Worm (Caenorhabditis elegans) whole organism, L3 larva: ENCODE data around the gene scl-10.

ENCODE experiments used
- ZK546.5 ChIP-seq: sonication (generic microtip); optimal IDR thresholded peaks from 2 replicates; lab custom pipeline; 2017; ENCODE audit warnings: missing biosample characterization, missing genetic modification characterization
- ama-1 ChIP-seq: fragments of 150-350 bp; optimal IDR thresholded peaks from 2 replicates; lab custom pipeline; 2018
- ceh-28 ChIP-seq: fragments of 150-350 bp; optimal IDR thresholded peaks from 2 replicates; lab custom pipeline; 2014; ENCODE audit warnings: missing biosample characterization, missing genetic modification reagents, missing genetic modification characterization
- ceh-82 ChIP-seq: fragments of 150-350 bp; optimal IDR thresholded peaks from 2 replicates; lab custom pipeline; 2014; ENCODE audit warnings: missing biosample characterization, missing genetic modification characterization
- ceh-9 ChIP-seq: sonication (generic microtip); optimal IDR thresholded peaks from 2 replicates; lab custom pipeline; 2018; ENCODE audit warnings: missing biosample characterization, missing genetic modification characterization
- daf-12 ChIP-seq: fragments of 150-350 bp; optimal IDR thresholded peaks from 2 replicates; lab custom pipeline; 2014; ENCODE audit warnings: missing biosample characterization, missing genetic modification reagents, missing genetic modification characterization
- egl-27 ChIP-seq: sonication (generic microtip); optimal IDR thresholded peaks from 4 replicates; lab custom pipeline; 2017; ENCODE audit warnings: missing biosample characterization, missing genetic modification reagents, missing genetic modification characterization
- elt-2 ChIP-seq: sonication (generic microtip); optimal IDR thresholded peaks from 2 replicates; lab custom pipeline; 2016; ENCODE audit warnings: missing genetic modification reagents, mild to moderate bottlenecking, missing genetic modification characterization, missing compliant biosample characterization
- elt-3 ChIP-seq, 3 experiments: fragments of 150-350 bp in 1 of 3; sonication (generic microtip) in 2 of 3; optimal IDR thresholded peaks; 2 replicates in 2 of 3; 4 replicates in 1 of 3; lab custom pipeline; 2014 to 2017; ENCODE audit warnings: missing biosample characterization in 3 of 3, missing genetic modification characterization in 3 of 3
- eor-1 ChIP-seq, 2 experiments: fragments of 150-350 bp; optimal IDR thresholded peaks; 2 replicates each; lab custom pipeline; 2014 to 2018; ENCODE audit warnings: missing biosample characterization in 2 of 2, missing genetic modification characterization in 2 of 2
- fkh-2 ChIP-seq: fragments of 150-350 bp; optimal IDR thresholded peaks from 2 replicates; lab custom pipeline; 2014; ENCODE audit warnings: missing biosample characterization, missing genetic modification reagents, missing genetic modification characterization
- fos-1 ChIP-seq: fragments of 150-350 bp; optimal IDR thresholded peaks from 2 replicates; lab custom pipeline; 2014; ENCODE audit warnings: missing biosample characterization, missing genetic modification characterization
- hmg-11 ChIP-seq: sonication (generic microtip); optimal IDR thresholded peaks from 2 replicates; lab custom pipeline; 2016; ENCODE audit warnings: missing genetic modification characterization, missing compliant biosample characterization
- jun-1 ChIP-seq: fragments of 150-350 bp; optimal IDR thresholded peaks from 2 replicates; lab custom pipeline; 2014; ENCODE audit warnings: missing biosample characterization, missing genetic modification reagents, missing genetic modification characterization
- lin-15B ChIP-seq: fragments of 150-350 bp; optimal IDR thresholded peaks from 2 replicates; lab custom pipeline; 2014; ENCODE audit warnings: missing biosample characterization, missing genetic modification characterization
- lin-39 ChIP-seq: fragments of 150-350 bp; optimal IDR thresholded peaks from 2 replicates; lab custom pipeline; 2018; ENCODE audit warnings: missing biosample characterization, missing genetic modification reagents, missing genetic modification characterization
- lsy-12 ChIP-seq: sonication (generic microtip); optimal IDR thresholded peaks from 2 replicates; lab custom pipeline; 2016; ENCODE audit warnings: mild to moderate bottlenecking, missing genetic modification characterization, missing compliant biosample characterization
- mdl-1 ChIP-seq: fragments of 150-350 bp; optimal IDR thresholded peaks from 2 replicates; lab custom pipeline; 2014; ENCODE audit warnings: missing biosample characterization, missing genetic modification characterization
- mml-1 ChIP-seq: fragments of 150-350 bp; sonication (generic microtip); optimal IDR thresholded peaks from 3 replicates; lab custom pipeline; 2014; ENCODE audit warnings: missing biosample characterization, missing genetic modification characterization
- nfya-1 ChIP-seq: sonication (generic microtip); optimal IDR thresholded peaks from 2 replicates; lab custom pipeline; 2017; ENCODE audit warnings: missing genetic modification characterization, mild to moderate bottlenecking, missing compliant biosample characterization, antibody characterized with exemption, moderate library complexity; ENCODE audit not compliant: insufficient read depth
- nhr-11 ChIP-seq: fragments of 150-350 bp; optimal IDR thresholded peaks from 2 replicates; lab custom pipeline; 2014; ENCODE audit warnings: missing biosample characterization, missing genetic modification characterization
- nhr-23 ChIP-seq: fragments of 150-350 bp; optimal IDR thresholded peaks from 2 replicates; lab custom pipeline; 2014; ENCODE audit warnings: missing biosample characterization, missing genetic modification reagents, missing genetic modification characterization
- nhr-25 ChIP-seq: sonication (generic microtip); optimal IDR thresholded peaks from 2 replicates; lab custom pipeline; 2017; ENCODE audit warnings: missing biosample characterization, missing genetic modification characterization
- nhr-67 ChIP-seq: fragments of 150-350 bp; optimal IDR thresholded peaks from 2 replicates; lab custom pipeline; 2014; ENCODE audit warnings: missing biosample characterization, missing genetic modification characterization
- nhr-77 ChIP-seq: fragments of 150-350 bp; optimal IDR thresholded peaks from 2 replicates; lab custom pipeline; 2014; ENCODE audit warnings: missing biosample characterization, missing genetic modification characterization
- pha-4 ChIP-seq: fragments of 150-350 bp; optimal IDR thresholded peaks from 2 replicates; lab custom pipeline; 2014; ENCODE audit warnings: missing biosample characterization, missing genetic modification reagents, missing genetic modification characterization
- pqm-1 ChIP-seq: fragments of 150-350 bp; optimal IDR thresholded peaks from 2 replicates; lab custom pipeline; 2017; ENCODE audit warnings: missing biosample characterization, missing genetic modification characterization, inconsistent platforms
- skn-1 ChIP-seq: fragments of 150-350 bp; optimal IDR thresholded peaks from 2 replicates; lab custom pipeline; 2014; ENCODE audit warnings: missing biosample characterization, missing genetic modification characterization
- snpc-4 ChIP-seq: fragments of 150-350 bp; optimal IDR thresholded peaks from 2 replicates; lab custom pipeline; 2014; ENCODE audit warnings: missing biosample characterization, missing genetic modification characterization
- tbx-2 ChIP-seq: sonication (generic microtip); optimal IDR thresholded peaks from 2 replicates; lab custom pipeline; 2016; ENCODE audit warnings: mild to moderate bottlenecking, missing genetic modification characterization, missing compliant biosample characterization
- ztf-11 ChIP-seq: fragments of 150-350 bp; optimal IDR thresholded peaks from 2 replicates; lab custom pipeline; 2014; ENCODE audit warnings: missing biosample characterization, missing genetic modification characterization
- ztf-4 ChIP-seq: fragments of 150-350 bp; optimal IDR thresholded peaks from 2 replicates; lab custom pipeline; 2014; ENCODE audit warnings: missing biosample characterization, missing genetic modification characterization

Gene scl-10

DNA sequence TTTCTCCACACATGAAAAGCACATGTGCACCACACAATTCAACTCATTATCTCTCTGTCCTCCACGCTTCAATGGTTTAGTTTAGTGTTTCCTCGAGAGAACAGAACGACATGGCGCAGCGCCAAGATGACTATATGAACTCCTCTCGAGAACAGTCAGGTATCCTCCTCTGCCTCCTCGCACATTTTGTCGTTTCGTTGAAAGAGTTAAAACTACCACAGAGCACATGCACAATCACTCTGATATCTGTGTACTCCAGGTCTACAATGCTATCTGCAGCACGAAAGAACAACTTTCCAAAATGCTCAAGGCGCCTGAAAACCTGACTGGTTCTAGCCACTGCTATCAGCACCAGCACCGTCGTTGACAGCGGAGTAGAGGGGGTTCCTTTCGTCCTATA, 21.5 kb upstream of the scl-10 start:
- TF ChIP-seq pha-4 (no peak), elt-2 (tag; lab: Kevin White, UChicago) (peak; percentile 92), jun-1 (tag; lab: Kevin White, UChicago) (peak; percentile 36), pqm-1 (peak; percentile 76)

DNA sequence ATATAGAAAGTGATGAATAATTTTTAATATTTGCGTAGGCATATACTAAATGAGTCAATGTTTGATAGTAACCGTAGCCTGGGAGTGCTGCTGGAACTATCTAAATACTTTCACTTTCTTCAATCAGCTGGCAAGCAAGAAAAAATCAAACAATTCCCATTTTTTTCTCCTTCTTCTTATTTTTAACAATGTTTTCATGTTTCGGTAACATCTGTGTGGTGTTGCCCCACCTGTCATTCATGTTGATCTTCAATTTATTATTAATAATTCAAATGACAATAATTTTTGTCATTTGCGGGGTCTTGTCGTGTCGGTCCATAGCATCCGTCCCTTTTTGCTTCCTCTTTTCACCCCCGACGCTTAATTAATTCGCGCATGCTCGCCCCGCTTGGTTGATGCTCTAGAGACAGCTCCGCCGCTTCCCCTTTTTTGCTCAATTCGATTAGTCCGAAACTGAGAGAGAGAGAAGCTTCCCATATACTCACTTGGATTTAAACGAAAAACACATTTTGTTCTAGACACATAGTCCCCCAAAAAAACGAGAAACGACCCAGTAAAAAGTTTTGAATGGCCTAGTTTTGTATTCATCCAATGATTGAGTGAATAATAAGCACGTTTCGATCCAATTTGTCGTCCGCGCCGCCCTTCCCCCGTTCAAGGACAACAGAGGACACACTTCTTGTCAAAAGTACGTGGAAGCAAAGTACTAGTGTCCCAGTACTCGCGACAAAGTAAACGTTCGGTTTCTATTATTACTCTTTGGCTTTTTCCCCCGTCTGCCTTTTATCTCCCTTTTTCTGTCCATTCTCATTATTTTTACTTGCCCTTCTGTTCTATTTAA, 20.2 kb upstream of the scl-10 start:
- TF ChIP-seq mdl-1 (tag; lab: Kevin White, UChicago) (no peak), snpc-4 (tag; lab: Kevin White, UChicago) (no peak), pha-4 (no peak), ceh-28 (tag; lab: Kevin White, UChicago) (no peak), nhr-23 (tag; lab: Kevin White, UChicago) (no peak), daf-12 (tag; lab: Kevin White, UChicago) (no peak), ztf-11 (no peak), fkh-2 (tag; lab: Kevin White, UChicago) (no peak), tbx-2 (tag; lab: Kevin White, UChicago) (no peak), ZK546.5 (tag; lab: Kevin White, UChicago) (no peak), nhr-25 (peak; percentile 18), pqm-1 (peak; percentile 4), ztf-4 (no peak), nhr-11 (no peak), ceh-9 (no peak)
- TF ChIP-seq, all 47 proteins: peak for 2

DNA sequence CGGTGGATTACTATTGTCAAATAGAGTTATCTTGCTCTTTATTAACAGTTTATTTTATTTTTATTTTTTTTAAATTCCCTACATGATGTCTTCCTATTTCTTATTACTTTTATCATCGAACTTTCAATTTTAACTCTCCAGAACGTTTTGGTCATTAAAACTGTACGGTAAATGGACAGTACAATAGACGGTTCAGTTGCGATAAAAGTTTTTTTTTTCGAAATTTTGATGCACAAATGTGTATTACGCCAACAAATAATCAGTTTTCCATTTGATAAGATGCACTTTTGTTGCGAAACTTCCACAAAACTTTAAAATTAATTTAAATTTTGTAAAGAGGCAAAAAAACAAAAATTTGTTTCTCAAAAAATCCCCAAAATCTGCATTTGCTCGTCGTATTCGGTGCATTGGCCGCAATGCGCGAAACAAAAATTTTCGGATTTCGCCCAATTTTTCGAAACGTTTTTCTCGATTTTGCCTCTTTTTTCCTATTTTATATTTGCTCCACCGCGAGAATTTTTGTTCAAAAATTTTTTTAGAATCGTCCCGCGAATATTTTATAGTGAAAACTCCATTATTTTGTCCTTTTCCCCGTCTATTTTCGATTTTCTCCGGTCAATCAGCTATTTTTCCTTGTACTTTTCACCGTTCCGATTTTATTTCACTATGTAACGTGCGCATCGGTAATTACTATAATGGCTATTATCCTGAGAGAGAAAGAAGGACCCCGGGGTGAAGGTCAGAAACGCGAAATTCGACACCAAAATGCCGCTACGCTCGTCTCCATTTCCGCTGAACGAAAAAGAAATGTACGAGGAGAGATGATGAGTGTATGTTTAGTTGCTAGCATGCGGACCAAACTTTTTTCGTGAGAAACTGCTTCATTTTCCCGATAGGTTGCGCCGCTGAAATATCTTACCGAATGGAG, 19.2 kb upstream of the scl-10 start:
- TF ChIP-seq eor-1 (tag; optimal IDR thresholded peaks at IDR 0.05; lab: Kevin White, UChicago) = no peak
- no peak for TF ChIP-seq nhr-67 (tag; lab: Kevin White, UChicago)
- TF ChIP-seq ztf-11 = no peak
- no peak for TF ChIP-seq fos-1 (tag; lab: Kevin White, UChicago)
- peak; percentile 22 for TF ChIP-seq pha-4
- TF ChIP-seq ztf-4 = no peak
- TF ChIP-seq skn-1 (tag; lab: Kevin White, UChicago) = no peak
- no peak for TF ChIP-seq ama-1 (lab: Kevin White, UChicago)
- no peak for TF ChIP-seq daf-12 (tag; lab: Kevin White, UChicago)
- TF ChIP-seq ceh-82 (tag; lab: Kevin White, UChicago) = no peak
- TF ChIP-seq nhr-11 = no peak
- no peak for TF ChIP-seq mml-1 (tag; lab: Kevin White, UChicago)
- TF ChIP-seq egl-27 = no peak
- TF ChIP-seq elt-2 (tag; lab: Kevin White, UChicago) = peak; percentile 53
- no peak for TF ChIP-seq ZK546.5 (tag; lab: Kevin White, UChicago)
- TF ChIP-seq, all 47 proteins: peak for 2

DNA sequence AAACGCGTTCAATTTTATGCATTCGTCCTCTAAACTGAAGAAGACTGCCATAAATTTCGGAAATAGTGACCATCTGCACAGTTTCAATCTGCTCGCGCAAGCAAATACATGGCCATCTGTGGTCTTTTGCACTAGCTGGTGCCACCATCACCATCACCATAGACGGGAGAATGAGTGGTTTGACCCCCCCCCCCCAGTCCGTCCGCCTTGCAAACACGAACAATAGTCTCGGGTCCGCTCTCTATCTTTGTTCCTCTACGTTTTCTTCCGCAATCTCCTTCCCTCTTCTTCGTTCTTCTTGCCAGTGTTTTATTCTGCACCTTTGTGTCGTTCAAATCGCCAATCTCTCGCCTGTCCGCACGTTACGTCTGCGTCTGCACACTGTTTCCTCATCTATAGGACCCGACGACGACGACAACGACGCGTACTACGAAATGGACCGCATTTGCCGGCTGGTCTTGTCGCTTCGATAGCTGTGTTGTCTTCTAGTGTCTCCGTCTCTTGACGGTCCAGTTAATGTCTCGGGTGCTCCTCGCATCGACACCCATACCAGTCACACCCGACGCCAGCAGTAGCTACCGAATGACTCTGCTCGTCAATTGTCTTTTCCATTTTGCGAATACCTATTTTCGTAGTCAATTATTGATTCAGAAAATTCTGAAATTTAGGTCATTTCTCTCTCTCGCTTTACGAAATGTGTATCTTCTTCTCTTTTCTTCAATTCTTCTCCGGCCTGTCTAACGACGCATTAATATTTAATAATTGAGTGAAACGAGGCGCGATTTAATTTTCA, 18.4 kb upstream of the scl-10 start:
- TF ChIP-seq nhr-25 = peak; percentile 30
- TF ChIP-seq hmg-11 (tag; lab: Kevin White, UChicago) = peak; percentile 47
- TF ChIP-seq nfya-1 = peak; percentile 32
- TF ChIP-seq nhr-77 (tag; lab: Kevin White, UChicago) = no peak
- peak; percentile 10 for TF ChIP-seq lin-15B (tag; lab: Kevin White, UChicago)
- peak in 1 of 3 experiments; percentile 51 for TF ChIP-seq elt-3 (tag; optimal IDR thresholded peaks at IDR 0.05; lab: Kevin White, UChicago)
- TF ChIP-seq nhr-23 (tag; lab: Kevin White, UChicago) = peak; percentile 4
- TF ChIP-seq lin-39 = peak; percentile 34
- no peak for TF ChIP-seq mdl-1 (tag; lab: Kevin White, UChicago)
- TF ChIP-seq lsy-12 = peak; percentile 5
